Worm (Caenorhabditis elegans): ENCODE results near the gene K07D4.4.
A peak's percentile ranks its signal among the peaks of the same experiment; 100 is the strongest.
"Not testable (repeated sequence)": the region's sequence is repeated elsewhere in the genome, so short reads cannot be mapped to it uniquely, and the experiment has no call there.

The K07D4.4 gene

ce11 chrII:4047839-4048440 is 15.7 kb upstream of the K07D4.4 start:
- TF ChIP-seq lin-38 (GFP tag; IDR thresholded peaks at IDR 0.05) (peak; percentile 98), Y105C5A.15 (GFP tag; IDR thresholded peaks at IDR 0.05) (peak; percentile 72), dmd-8 (GFP tag; IDR thresholded peaks at IDR 0.05) (peak; percentile 75; the same call in 1 of the 2 replicates), lin-29 (GFP tag; IDR thresholded peaks at IDR 0.05) (peak; percentile 99), ZK337.2 (GFP tag; IDR thresholded peaks at IDR 0.05) (peak; percentile 99), hlh-11 (tag; optimal IDR thresholded peaks at IDR 0.05) (peak; percentile 65), lin-1 (GFP tag; IDR thresholded peaks at IDR 0.05) (peak; percentile 97), mes-2 (tag; optimal IDR thresholded peaks at IDR 0.05; ENCODE audit: poor library complexity, severe bottlenecking) (peak; percentile 86), pha-4 (GFP tag; IDR thresholded peaks at IDR 0.05) (peak; percentile 98), dmd-6 (GFP tag; IDR thresholded peaks at IDR 0.05) (peak; percentile 99), php-3 (GFP tag; IDR thresholded peaks at IDR 0.05) (peak; percentile 99), spr-1 (tag; optimal IDR thresholded peaks at IDR 0.05) (peak; percentile 68), D1046.2 (GFP tag; IDR thresholded peaks at IDR 0.05) (peak; percentile 98), madf-5 (GFP tag; IDR thresholded peaks at IDR 0.05) (peak; percentile 90 to 98; a peak in 3 of 4 replicates), tra-1 (GFP tag; IDR thresholded peaks at IDR 0.05) (peak; percentile 100), dmd-9 (GFP tag; IDR thresholded peaks at IDR 0.05) (peak; percentile 100), hif-1 (tag; optimal IDR thresholded peaks at IDR 0.05) (peak in 1 of 2 experiments; percentile 25), daf-8 (GFP tag; IDR thresholded peaks at IDR 0.05) (peak; percentile 75; the same call in 1 of the 2 replicates), set-16 (GFP tag; IDR thresholded peaks at IDR 0.05) (peak; percentile 43), F37D6.2 (tag; optimal IDR thresholded peaks at IDR 0.05) (peak; percentile 34), zfp-3 (GFP tag; conservative IDR thresholded peaks at IDR 0.05) (peak; percentile 100), snpc-1.2 (GFP tag; IDR thresholded peaks at IDR 0.05) (peak; percentile 83), nhr-42 (GFP tag; IDR thresholded peaks at IDR 0.05) (peak; percentile 99), T20F7.1 (GFP tag; optimal IDR thresholded peaks at IDR 0.05) (peak; percentile 84), lsy-2 (tag; optimal IDR thresholded peaks at IDR 0.05) (peak; percentile 48 to 74), nhr-41 (GFP tag; IDR thresholded peaks at IDR 0.05) (peak; percentile 98), hmg-1.1 (GFP tag; IDR thresholded peaks at IDR 0.05) (peak; percentile 98), arid-1 (GFP tag; conservative IDR thresholded peaks at IDR 0.05) (peak; percentile 94), madf-9 (GFP tag; conservative IDR thresholded peaks at IDR 0.05) (peak; percentile 98), vab-7 (GFP tag; IDR thresholded peaks at IDR 0.05) (peak; percentile 97), daf-19 (GFP tag; conservative IDR thresholded peaks at IDR 0.05) (peak; percentile 82), tag-97 (GFP tag; IDR thresholded peaks at IDR 0.05) (peak; percentile 97), ceh-20 (GFP tag; IDR thresholded peaks at IDR 0.05) (peak; percentile 100), F10B5.3 (tag; optimal IDR thresholded peaks at IDR 0.05) (peak; percentile 36), nhr-48 (tag; optimal IDR thresholded peaks at IDR 0.05) (peak; percentile 40), mxl-2 (GFP tag; conservative IDR thresholded peaks at IDR 0.05) (peak; percentile 92), F44E2.7 (GFP tag; IDR thresholded peaks at IDR 0.05) (peak; percentile 89), unc-130 (GFP tag; optimal IDR thresholded peaks at IDR 0.05) (peak; percentile 35), Y75B8A.6 (GFP tag; IDR thresholded peaks at IDR 0.05) (peak; percentile 98), ctbp-1 (GFP tag; IDR thresholded peaks at IDR 0.05) (peak; percentile 93), duxl-1 (tag; optimal IDR thresholded peaks at IDR 0.05; ENCODE audit: poor library complexity) (peak; percentile 69), Y48G9A.11 (GFP tag; IDR thresholded peaks at IDR 0.05) (peak; percentile 95), rbr-2 (tag; optimal IDR thresholded peaks at IDR 0.05) (peak; percentile 83), saeg-2 (GFP tag; IDR thresholded peaks at IDR 0.05) (peak; percentile 96), ceh-44 (GFP tag; IDR thresholded peaks at IDR 0.05) (peak; percentile 95), egl-43 (GFP tag; IDR thresholded peaks at IDR 0.05) (peak; percentile 93), mep-1 (tag; optimal IDR thresholded peaks at IDR 0.05) (peak; percentile 28), mdt-29 (GFP tag; IDR thresholded peaks at IDR 0.05) (peak; percentile 98)
- not testable (repeated sequence) for TF ChIP-seq pha-4 (tag; optimal IDR thresholded peaks at IDR 0.05)
